Worm (Caenorhabditis elegans) whole organism, L2 larva: ENCODE results near the gene tbx-37.
"Not testable (repeated sequence)": the region's sequence is repeated elsewhere in the genome, so short reads cannot be mapped to it uniquely, and the experiment has no call there.

Experiments
- C34F6.9 ChIP-seq: fragments of 150-350 bp; optimal IDR thresholded peaks from 2 replicates; lab custom pipeline; 2014; ENCODE audit warnings: missing biosample characterization, missing genetic modification characterization
- R02D3.7 ChIP-seq: fragments of 150-350 bp; optimal IDR thresholded peaks from 2 replicates; lab custom pipeline; 2014; ENCODE audit warnings: missing biosample characterization, missing genetic modification characterization
- Y55F3AM.14 ChIP-seq: fragments of 200-800 bp; sonication (Bioruptor generic); optimal IDR thresholded peaks from 2 replicates; lab custom pipeline; 2018; ENCODE audit warnings: mild to moderate bottlenecking, missing genetic modification characterization, missing compliant biosample characterization
- alr-1 ChIP-seq: fragments of 150-350 bp; optimal IDR thresholded peaks from 2 replicates; lab custom pipeline; 2014; ENCODE audit warnings: missing biosample characterization, missing genetic modification characterization
- aly-2 ChIP-seq: fragments of 150-350 bp; optimal IDR thresholded peaks from 2 replicates; lab custom pipeline; 2014; ENCODE audit warnings: missing biosample characterization, missing genetic modification characterization
- ama-1 ChIP-seq: fragments of 150-350 bp; optimal IDR thresholded peaks from 2 replicates; lab custom pipeline; 2018; ENCODE audit warnings: inconsistent platforms
- blmp-1 ChIP-seq: sonication (generic microtip); optimal IDR thresholded peaks from 2 replicates; lab custom pipeline; 2017; ENCODE audit warnings: missing genetic modification characterization, mild to moderate bottlenecking, missing compliant biosample characterization, antibody characterized with exemption, moderate library complexity; ENCODE audit not compliant: insufficient read depth
- ceh-16 ChIP-seq: fragments of 150-350 bp; optimal IDR thresholded peaks from 2 replicates; lab custom pipeline; 2014; ENCODE audit warnings: missing biosample characterization, missing genetic modification characterization
- crh-2 ChIP-seq: sonication (generic microtip); optimal IDR thresholded peaks from 2 replicates; lab custom pipeline; 2017; ENCODE audit warnings: missing biosample characterization, missing genetic modification characterization
- egl-27 ChIP-seq: sonication (generic microtip); optimal IDR thresholded peaks from 3 replicates; lab custom pipeline; 2017; ENCODE audit warnings: missing biosample characterization, missing genetic modification reagents, missing genetic modification characterization
- fos-1 ChIP-seq: fragments of 150-350 bp; optimal IDR thresholded peaks from 2 replicates; lab custom pipeline; 2014; ENCODE audit warnings: missing biosample characterization, missing genetic modification characterization
- lin-11 ChIP-seq: fragments of 150-350 bp; sonication (generic microtip); optimal IDR thresholded peaks from 2 replicates; lab custom pipeline; 2014; ENCODE audit warnings: missing biosample characterization, missing genetic modification characterization, inconsistent platforms, mixed read lengths
- lin-13 ChIP-seq: fragments of 150-350 bp; optimal IDR thresholded peaks from 2 replicates; lab custom pipeline; 2014; ENCODE audit warnings: missing biosample characterization, missing genetic modification reagents, missing genetic modification characterization
- lin-39 ChIP-seq: fragments of 150-350 bp; optimal IDR thresholded peaks from 2 replicates; lab custom pipeline; 2014; ENCODE audit warnings: missing biosample characterization, missing genetic modification reagents, missing genetic modification characterization
- lsy-2 ChIP-seq, 2 experiments: fragments of 150-350 bp in 1 of 2; sonication (generic microtip) in 1 of 2; optimal IDR thresholded peaks; 2 replicates each; lab custom pipeline; 2014 to 2017; ENCODE audit warnings: missing biosample characterization in 2 of 2, missing genetic modification characterization in 2 of 2
- mdl-1 ChIP-seq, 2 experiments: fragments of 150-350 bp in 1 of 2; sonication (generic microtip) in 1 of 2; optimal IDR thresholded peaks; 2 replicates each; lab custom pipeline; 2017; ENCODE audit warnings: missing biosample characterization in 2 of 2, missing genetic modification characterization in 2 of 2
- nhr-12 ChIP-seq: fragments of 150-350 bp; optimal IDR thresholded peaks from 2 replicates; lab custom pipeline; 2014; ENCODE audit warnings: missing biosample characterization, missing genetic modification characterization
- nhr-129 ChIP-seq: fragments of 150-350 bp; optimal IDR thresholded peaks from 2 replicates; lab custom pipeline; 2014; ENCODE audit warnings: missing biosample characterization, missing genetic modification characterization
- nhr-21 ChIP-seq: fragments of 150-350 bp; optimal IDR thresholded peaks from 2 replicates; lab custom pipeline; 2014; ENCODE audit warnings: missing biosample characterization, missing genetic modification characterization
- nhr-23 ChIP-seq: fragments of 150-350 bp; optimal IDR thresholded peaks from 2 replicates; lab custom pipeline; 2014; ENCODE audit warnings: missing biosample characterization, missing genetic modification reagents, missing genetic modification characterization
- nhr-6 ChIP-seq: fragments of 150-350 bp; optimal IDR thresholded peaks from 2 replicates; lab custom pipeline; 2014; ENCODE audit warnings: missing biosample characterization, missing genetic modification characterization
- peb-1 ChIP-seq: fragments of 150-350 bp; optimal IDR thresholded peaks from 2 replicates; lab custom pipeline; 2014; ENCODE audit warnings: missing biosample characterization, missing genetic modification characterization
- skn-1 ChIP-seq: sonication (generic microtip); optimal IDR thresholded peaks from 2 replicates; lab custom pipeline; 2017; ENCODE audit warnings: missing biosample characterization, missing genetic modification characterization
- sma-9 ChIP-seq, 2 experiments: fragments of 150-350 bp in 1 of 2; sonication (generic microtip) in 1 of 2; optimal IDR thresholded peaks; 2 replicates each; lab custom pipeline; 2014 to 2016; ENCODE audit warnings: missing genetic modification characterization in 2 of 2, mild to moderate bottlenecking in 1 of 2, missing biosample characterization in 1 of 2, missing compliant biosample characterization in 1 of 2, missing genetic modification reagents in 1 of 2, moderate library complexity in 1 of 2
- snpc-4 ChIP-seq: fragments of 150-350 bp; optimal IDR thresholded peaks from 2 replicates; lab custom pipeline; 2014; ENCODE audit warnings: missing biosample characterization, missing genetic modification characterization
- unc-39 ChIP-seq: fragments of 150-350 bp; optimal IDR thresholded peaks from 2 replicates; lab custom pipeline; 2014; ENCODE audit warnings: missing biosample characterization, missing genetic modification characterization
- unc-55 ChIP-seq: fragments of 150-350 bp; sonication (generic microtip); optimal IDR thresholded peaks from 3 replicates; lab custom pipeline; 2014; ENCODE audit warnings: missing biosample characterization, missing genetic modification reagents, missing genetic modification characterization
- unc-62 ChIP-seq: fragments of 150-350 bp; optimal IDR thresholded peaks from 2 replicates; lab custom pipeline; 2014; ENCODE audit warnings: missing biosample characterization, missing genetic modification reagents, missing genetic modification characterization
- ztf-1 ChIP-seq: fragments of 200-800 bp; sonication (Bioruptor generic); conservative IDR thresholded peaks from 2 replicates; pipeline ENCODE4 v1.3.6; 2022; ENCODE audit warnings: missing genetic modification characterization, missing compliant biosample characterization
- ztf-11 ChIP-seq: sonication (generic microtip); optimal IDR thresholded peaks from 2 replicates; lab custom pipeline; 2017; ENCODE audit warnings: missing biosample characterization, missing genetic modification characterization
- ztf-4 ChIP-seq: fragments of 150-350 bp; optimal IDR thresholded peaks from 2 replicates; lab custom pipeline; 2014; ENCODE audit warnings: missing biosample characterization, missing genetic modification characterization

The tbx-37 gene

ce11 chrIII:11231408-11231807 is 4.5 kb upstream of the tbx-37 start:
- TF ChIP-seq nhr-129 (tag; lab: Kevin White, UChicago) = no peak
- TF ChIP-seq sma-9 (GFP tag; optimal IDR thresholded peaks at IDR 0.05; lab: Kevin White, UChicago) = no peak
- TF ChIP-seq sma-9 (tag; optimal IDR thresholded peaks at IDR 0.05; lab: Kevin White, UChicago) = no peak
- no peak for TF ChIP-seq alr-1 (tag; lab: Kevin White, UChicago)

ce11 chrIII:11230581-11230980 is 3.7 kb upstream of the tbx-37 start:
- TF ChIP-seq snpc-4 (tag; lab: Kevin White, UChicago) (no peak), lin-13 (GFP tag; lab: Kevin White, UChicago) (no peak), lsy-2 (tag; optimal IDR thresholded peaks at IDR 0.05; lab: Kevin White, UChicago) (no peak), unc-62 (GFP tag; lab: Kevin White, UChicago) (no peak)

- TF ChIP-seq unc-55 (GFP tag; lab: Kevin White, UChicago); Y55F3AM.14 (GFP tag; lab: Kevin White, UChicago); lin-11: not testable (repeated sequence)
- TF ChIP-seq, all 48 proteins: peak for 0; not testable (repeated sequence) for 48
These were observed 2.9 kb downstream of the tbx-37 start, which contains the start of gene Y47D3A.13 for ce11 chrIII:11224006-11224405. Y47D3A.13 (minus strand) TSS chrIII:11224106.

ce11 chrIII:11221583-11222191 is 5.2 kb downstream of the tbx-37 start:
- TF ChIP-seq ceh-16 (tag; lab: Kevin White, UChicago) = no peak
- TF ChIP-seq egl-27 (tag; lab: Kevin White, UChicago) = no peak
- TF ChIP-seq crh-2 (tag; lab: Kevin White, UChicago) = no peak
- no peak for TF ChIP-seq lin-39
- no peak for TF ChIP-seq ama-1 (lab: Kevin White, UChicago)
- no peak for TF ChIP-seq nhr-21 (tag; lab: Kevin White, UChicago)
- TF ChIP-seq lin-13 (GFP tag; lab: Kevin White, UChicago) = no peak
- TF ChIP-seq nhr-23 (tag; lab: Kevin White, UChicago) = no peak
- no peak for TF ChIP-seq ztf-11 (tag; lab: Kevin White, UChicago)
- TF ChIP-seq unc-62 (GFP tag; lab: Kevin White, UChicago) = no peak
- TF ChIP-seq alr-1 (tag; lab: Kevin White, UChicago) = no peak
- no peak for TF ChIP-seq skn-1 (tag; lab: Kevin White, UChicago)

ce11 chrIII:11218150-11218841 is 8.6 kb downstream of the tbx-37 start, which contains the start of the genes tbx-34 and wht-8:
tbx-34 (minus strand) TSS chrIII:11218250.
wht-8 (plus strand) TSS chrIII:11218791.
- TF ChIP-seq mdl-1 (tag; optimal IDR thresholded peaks at IDR 0.05; lab: Kevin White, UChicago) (no peak), aly-2 (no peak), sma-9 (GFP tag; optimal IDR thresholded peaks at IDR 0.05; lab: Kevin White, UChicago) (no peak), sma-9 (tag; optimal IDR thresholded peaks at IDR 0.05; lab: Kevin White, UChicago) (no peak), blmp-1 (no peak), nhr-12 (tag; lab: Kevin White, UChicago) (no peak)

ce11 chrIII:11208371-11208770 is 18.6 kb downstream of the tbx-37 start:
- TF ChIP-seq ztf-11 (tag; lab: Kevin White, UChicago) (no peak), lin-13 (GFP tag; lab: Kevin White, UChicago) (no peak), nhr-6 (tag; lab: Kevin White, UChicago) (no peak), unc-55 (GFP tag; lab: Kevin White, UChicago) (no peak)

ce11 chrIII:11207825-11208224 is 19.1 kb downstream of the tbx-37 start:
- TF ChIP-seq C34F6.9 (no peak), Y55F3AM.14 (GFP tag; lab: Kevin White, UChicago) (no peak), blmp-1 (no peak), ztf-4 (no peak), nhr-23 (tag; lab: Kevin White, UChicago) (no peak), R02D3.7 (no peak), fos-1 (tag; lab: Kevin White, UChicago) (no peak), ztf-1 (GFP tag; lab: Robert Waterston, UW) (no peak), lin-39 (no peak), unc-39 (tag; lab: Kevin White, UChicago) (no peak), peb-1 (tag; lab: Kevin White, UChicago) (no peak), unc-62 (GFP tag; lab: Kevin White, UChicago) (no peak), nhr-12 (tag; lab: Kevin White, UChicago) (no peak)
